Fruit fly (Drosophila melanogaster): ENCODE measurements around the gene Corp.

Corp gene

dm6 chrX:8259881-8260280, 11.3 kb downstream of the Corp start (continued):
- no peak for TF ChIP-seq D (optimal IDR thresholded peaks at IDR 0.05)
- TF ChIP-seq D (GFP tag; optimal IDR thresholded peaks at IDR 0.05) = peak; percentile 28
- TF ChIP-seq ind (GFP tag; optimal IDR thresholded peaks at IDR 0.05) = peak; percentile 19
- TF ChIP-seq CG6175 (GFP tag; IDR thresholded peaks at IDR 0.05) = no peak
- peak; percentile 35 for TF ChIP-seq CG15601 (tag; optimal IDR thresholded peaks at IDR 0.05)
- peak; percentile 21 for TF ChIP-seq CG13424 (tag; optimal IDR thresholded peaks at IDR 0.05)
- peak; percentile 33 for TF ChIP-seq CG17359 (tag; optimal IDR thresholded peaks at IDR 0.05)
- TF ChIP-seq Rfx (GFP tag; IDR thresholded peaks at IDR 0.05) = no peak
- TF ChIP-seq CG1603 (tag; optimal IDR thresholded peaks at IDR 0.05) = peak; percentile 49
- TF ChIP-seq CG3995 (GFP tag; optimal IDR thresholded peaks at IDR 0.05) = no peak
- peak; percentile 62 for TF ChIP-seq CG10979 (tag; optimal IDR thresholded peaks at IDR 0.05)
- peak; percentile 64 for TF ChIP-seq zfh1 (GFP tag; IDR thresholded peaks at IDR 0.05)
- TF ChIP-seq dpn (GFP tag; optimal IDR thresholded peaks at IDR 0.05) = peak in 1 of 2 experiments; percentile 28
- 0 out of 3 replicates have a peak, but pooled peaks have one; percentile 48 for TF ChIP-seq ci (GFP tag; IDR thresholded peaks at IDR 0.05)
- TF ChIP-seq unpg (GFP tag; optimal IDR thresholded peaks at IDR 0.05) = peak; percentile 35
- TF ChIP-seq en (GFP tag; optimal IDR thresholded peaks at IDR 0.05) = no peak
- TF ChIP-seq CG8290 (GFP tag; optimal IDR thresholded peaks at IDR 0.05) = no peak
- TF ChIP-seq CG8290 (tag; optimal IDR thresholded peaks at IDR 0.05) = no peak
- peak; percentile 37; the same call in 1 of the 2 replicates for TF ChIP-seq CG31441 (GFP tag; IDR thresholded peaks at IDR 0.05)
- peak; percentile 18 for TF ChIP-seq CG8388 (GFP tag; optimal IDR thresholded peaks at IDR 0.05)
- no peak for TF ChIP-seq Dll (GFP tag; IDR thresholded peaks at IDR 0.05; ENCODE audit: partially characterized antibody)
- TF ChIP-seq ara (GFP tag; IDR thresholded peaks at IDR 0.05) = peak; percentile 53; the same call in 1 of the 2 replicates
- peak; percentile 44 for TF ChIP-seq CG17328 (GFP tag; IDR thresholded peaks at IDR 0.05)
- peak; percentile 44 for TF ChIP-seq fd96Cb (tag; optimal IDR thresholded peaks at IDR 0.05)
- peak; percentile 36 for TF ChIP-seq ATbp (GFP tag; optimal IDR thresholded peaks at IDR 0.05)
- TF ChIP-seq CG2678 (tag; optimal IDR thresholded peaks at IDR 0.05) = peak; percentile 31
- TF ChIP-seq CG18262 (tag; optimal IDR thresholded peaks at IDR 0.05) = peak; percentile 35
- peak; percentile 41 for TF ChIP-seq CG11504 (tag; optimal IDR thresholded peaks at IDR 0.05)
- peak; percentile 39 for TF ChIP-seq CG7839 (tag; optimal IDR thresholded peaks at IDR 0.05)
- peak; percentile 34; the same call in 1 of the 2 replicates for TF ChIP-seq CG4730 (GFP tag; IDR thresholded peaks at IDR 0.05)
- TF ChIP-seq Bteb2 (GFP tag; optimal IDR thresholded peaks at IDR 0.05) = no peak
- TF ChIP-seq fru (optimal IDR thresholded peaks at IDR 0.05) = no peak
- TF ChIP-seq CG4404 (GFP tag; IDR thresholded peaks at IDR 0.05) = no peak
- TF ChIP-seq Fer3 (tag; optimal IDR thresholded peaks at IDR 0.05) = no peak
- TF ChIP-seq CG18011 (GFP tag; optimal IDR thresholded peaks at IDR 0.05) = no peak
- no peak for TF ChIP-seq CG18476 (GFP tag; optimal IDR thresholded peaks at IDR 0.05)
- peak; percentile 16 for TF ChIP-seq Abd-B (GFP tag; optimal IDR thresholded peaks at IDR 0.05)
- no peak for TF ChIP-seq eve (GFP tag; optimal IDR thresholded peaks at IDR 0.05)
- TF ChIP-seq NFAT (GFP tag; IDR thresholded peaks at IDR 0.05) = no peak
- peak; percentile 47 for TF ChIP-seq dmrt99B (tag; optimal IDR thresholded peaks at IDR 0.05)
- TF ChIP-seq pan (optimal IDR thresholded peaks at IDR 0.05) = no peak
- no peak for TF ChIP-seq pan (GFP tag; optimal IDR thresholded peaks at IDR 0.05 in 1 of 2, IDR thresholded peaks at IDR 0.05 in 1 of 2)
- TF ChIP-seq bcd (GFP tag; optimal IDR thresholded peaks at IDR 0.05) = no peak
- no peak for TF ChIP-seq Elba2 (GFP tag; optimal IDR thresholded peaks at IDR 0.05)
- no peak for TF ChIP-seq CG10274 (GFP tag; optimal IDR thresholded peaks at IDR 0.05)
- peak; percentile 13 for TF ChIP-seq CG1529 (GFP tag; optimal IDR thresholded peaks at IDR 0.05)
- TF ChIP-seq CG12155 (GFP tag; optimal IDR thresholded peaks at IDR 0.05) = no peak
- no peak for TF ChIP-seq CG8944 (GFP tag; optimal IDR thresholded peaks at IDR 0.05)
- peak; percentile 10 for TF ChIP-seq CG5245 (GFP tag; optimal IDR thresholded peaks at IDR 0.05)
- TF ChIP-seq kni (GFP tag; optimal IDR thresholded peaks at IDR 0.05) = peak; percentile 42
- 0 out of 3 replicates have a peak, but pooled peaks have one; percentile 21 for TF ChIP-seq dysf (GFP tag; IDR thresholded peaks at IDR 0.05)
- TF ChIP-seq az2 (GFP tag; optimal IDR thresholded peaks at IDR 0.05) = peak; percentile 41
